Worm (Caenorhabditis elegans): ENCODE results near the gene srt-54.

ce11 chrII:73892-74291 is 43.1 kb upstream of the srt-54 start:
- TF ChIP-seq unc-62 (GFP tag; optimal IDR thresholded peaks at IDR 0.05) = no peak
- no peak for TF ChIP-seq nhr-11 (tag; optimal IDR thresholded peaks at IDR 0.05)
- TF ChIP-seq blmp-1 (tag; optimal IDR thresholded peaks at IDR 0.05) = no peak
- no peak for TF ChIP-seq nhr-28 (tag; optimal IDR thresholded peaks at IDR 0.05)
- no peak for TF ChIP-seq alr-1 (tag; optimal IDR thresholded peaks at IDR 0.05; ENCODE audit: borderline replicate concordance)
- TF ChIP-seq C04F5.9 (tag; optimal IDR thresholded peaks at IDR 0.05) = no peak
- no peak for TF ChIP-seq sup-37 (GFP tag; optimal IDR thresholded peaks at IDR 0.05)
- no peak for TF ChIP-seq jun-1 (tag; optimal IDR thresholded peaks at IDR 0.05)
- no peak for TF ChIP-seq sox-4 (tag; optimal IDR thresholded peaks at IDR 0.05)
- no peak for TF ChIP-seq nhr-237 (tag; optimal IDR thresholded peaks at IDR 0.05)
- TF ChIP-seq egl-27 (tag; optimal IDR thresholded peaks at IDR 0.05) = no peak

Measured in whole organism, L1 larva.